Worm (Caenorhabditis elegans) whole organism, late embryonic: ENCODE data around the gene K06A4.7.

Source experiments
- ama-1 ChIP-seq: fragments of 150-350 bp; optimal IDR thresholded peaks from 2 replicates; lab custom pipeline; 2014
- ceh-18 ChIP-seq: sonication (generic microtip); optimal IDR thresholded peaks from 2 replicates; lab custom pipeline; 2016; ENCODE audit warnings: missing genetic modification characterization, missing compliant biosample characterization
- dmd-4 ChIP-seq: sonication (generic microtip); optimal IDR thresholded peaks from 2 replicates; lab custom pipeline; 2016; ENCODE audit warnings: borderline replicate concordance, missing genetic modification characterization, missing compliant biosample characterization
- dve-1 ChIP-seq: sonication (generic microtip); optimal IDR thresholded peaks from 2 replicates; lab custom pipeline; 2017; ENCODE audit warnings: antibody characterized with exemption, mild to moderate bottlenecking, missing genetic modification characterization, missing compliant biosample characterization
- elt-4 ChIP-seq: sonication (generic microtip); optimal IDR thresholded peaks from 2 replicates; lab custom pipeline; 2016; ENCODE audit warnings: missing genetic modification characterization, missing compliant biosample characterization
- fkh-10 ChIP-seq: fragments of 150-350 bp; optimal IDR thresholded peaks from 2 replicates; lab custom pipeline; 2014; ENCODE audit warnings: missing biosample characterization, missing genetic modification reagents, missing genetic modification characterization
- lin-11 ChIP-seq: fragments of 200-800 bp; sonication (Bioruptor generic); optimal IDR thresholded peaks from 2 replicates; lab custom pipeline; 2018; ENCODE audit warnings: mild to moderate bottlenecking, missing genetic modification characterization, missing compliant biosample characterization
- nhr-232 ChIP-seq: sonication (generic microtip); optimal IDR thresholded peaks from 2 replicates; lab custom pipeline; 2016; ENCODE audit warnings: missing genetic modification characterization, missing compliant biosample characterization
- pat-9 ChIP-seq: fragments of 200-800 bp; sonication (Bioruptor generic); optimal IDR thresholded peaks from 2 replicates; lab custom pipeline; 2018; ENCODE audit warnings: mild to moderate bottlenecking, missing genetic modification characterization, moderate library complexity, missing compliant biosample characterization
- pqm-1 ChIP-seq: sonication (generic microtip); optimal IDR thresholded peaks from 2 replicates; lab custom pipeline; 2016; ENCODE audit warnings: missing genetic modification characterization, missing compliant biosample characterization

ce11 chrV:9526470-9526869 lies 35.2 kb upstream of the K06A4.7 start, which contains the start of gene C50F4.1:
- no peak for TF ChIP-seq ceh-18 (tag; lab: Kevin White, UChicago)
- no peak for TF ChIP-seq ama-1 (lab: Kevin White, UChicago)
- no peak for TF ChIP-seq dmd-4 (tag; lab: Kevin White, UChicago)
- no peak for TF ChIP-seq nhr-232 (tag; lab: Kevin White, UChicago)
- no peak for TF ChIP-seq dve-1 (tag; lab: Kevin White, UChicago)
- TF ChIP-seq pqm-1 (tag; lab: Kevin White, UChicago), result no peak
- no peak for TF ChIP-seq elt-4 (tag; lab: Kevin White, UChicago)
- TF ChIP-seq lin-11 (tag; lab: Kevin White, UChicago), result no peak
- TF ChIP-seq fkh-10 (GFP tag; lab: Kevin White, UChicago), result no peak
- TF ChIP-seq pat-9 (tag; lab: Kevin White, UChicago), result no peak
